In genomic region chrII:15158364-15158763, ce11 we compare ENCODE assay signal across 3 worm cellular contexts.
TF ChIP-seq lines count a peak whose summit lies in the region.

No protein-coding gene starts in this region.

TF ChIP-seq in whole organism, L4 larva, 104 proteins besides CTCF, POLR2A, EP300 and RAD21:
- TF ChIP-seq aha-1 (tag; lab: Kevin White, UChicago): peak; percentile 53
- no peak for TF ChIP-seq F44E2.7 (GFP tag; IDR thresholded peaks at IDR 0.05; lab: Robert Waterston, UW)
- no peak for TF ChIP-seq ZK546.5 (tag; optimal IDR thresholded peaks at IDR 0.05; lab: Kevin White, UChicago)
- TF ChIP-seq lin-39 (tag; optimal IDR thresholded peaks at IDR 0.05; lab: Kevin White, UChicago): no peak
- TF ChIP-seq mxl-2 (GFP tag; conservative IDR thresholded peaks at IDR 0.05; lab: Robert Waterston, UW): no peak
- no peak for TF ChIP-seq fkh-10 (GFP tag; optimal IDR thresholded peaks at IDR 0.05; lab: Kevin White, UChicago)
TF ChIP-seq in whole organism, L4 larva: peak in this region for 1.

TF ChIP-seq in whole organism, early embryonic, 17 proteins besides CTCF, POLR2A, EP300 and RAD21:
- TF ChIP-seq sea-1 (GFP tag; conservative IDR thresholded peaks at IDR 0.05; lab: Robert Waterston, UW): no peak
- TF ChIP-seq ceh-36 (tag; optimal IDR thresholded peaks at IDR 0.05; lab: Kevin White, UChicago): peak; percentile 82
- no peak for TF ChIP-seq aly-1 (tag; optimal IDR thresholded peaks at IDR 0.05; lab: Kevin White, UChicago)

TF ChIP-seq in whole organism, late embryonic, 69 proteins besides CTCF, POLR2A, EP300 and RAD21:
- TF ChIP-seq dve-1 (tag; optimal IDR thresholded peaks at IDR 0.05; lab: Kevin White, UChicago) (peak; percentile 51), zip-5 (tag; optimal IDR thresholded peaks at IDR 0.05; lab: Kevin White, UChicago) (no peak)
TF ChIP-seq in whole organism, late embryonic: peak in this region for 1.

Comparison
In these comparisons a context has a peak if more than half of its experiments do, and no peak if none do; other contexts are left out.
1. Of the 7 proteins assayed by ChIP-seq in both whole organism, L4 larva and whole organism, late embryonic: peak only in whole organism, L4 larva: none; only in whole organism, late embryonic: dve-1; in both: none; in neither: 6.